Worm (Caenorhabditis elegans): ENCODE results near the gene imp-2.

The imp-2 gene

DNA sequence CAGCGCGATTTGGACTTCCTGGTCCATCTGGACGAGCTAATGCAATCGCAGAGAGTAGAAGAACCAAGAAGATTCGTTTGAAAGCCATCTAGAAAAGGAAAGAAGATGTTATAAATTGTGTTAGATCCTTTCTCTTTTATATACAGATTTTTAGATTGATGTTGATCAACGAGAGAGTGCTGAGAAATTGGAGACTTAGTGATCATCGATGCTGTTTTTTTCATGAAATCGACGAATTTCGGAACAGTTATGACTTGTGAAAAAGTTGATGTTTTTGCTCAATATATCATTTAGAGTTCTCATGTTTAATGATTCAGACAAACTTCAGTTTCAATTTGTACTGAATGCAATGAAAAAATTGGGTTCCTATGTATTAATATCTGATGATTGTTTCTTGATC lies 16.1 kb downstream of the imp-2 start, which contains the start of gene srlf-17:
srlf-17 (minus strand) TSS at position 101 of the 400 bp plus-strand sequence.
- TF ChIP-seq hmg-1.1 (GFP tag; IDR thresholded peaks at IDR 0.05): no peak
- TF ChIP-seq mdt-29 (GFP tag; IDR thresholded peaks at IDR 0.05): no peak
- TF ChIP-seq lin-39 (tag; optimal IDR thresholded peaks at IDR 0.05): no peak
- TF ChIP-seq ces-1 (GFP tag; optimal IDR thresholded peaks at IDR 0.05): no peak
- TF ChIP-seq snpc-1.2 (GFP tag; IDR thresholded peaks at IDR 0.05): no peak
- TF ChIP-seq aha-1 (tag): no peak
- no peak for TF ChIP-seq ceh-28 (tag; optimal IDR thresholded peaks at IDR 0.05)
- TF ChIP-seq dmd-6 (GFP tag; IDR thresholded peaks at IDR 0.05): no peak
- TF ChIP-seq F49E8.2 (tag; optimal IDR thresholded peaks at IDR 0.05; ENCODE audit: borderline replicate concordance): no peak
- TF ChIP-seq F26F4.8 (GFP tag; conservative IDR thresholded peaks at IDR 0.05): no peak
- TF ChIP-seq lin-13 (GFP tag; optimal IDR thresholded peaks at IDR 0.05): no peak
- no peak for TF ChIP-seq nhr-237 (tag; optimal IDR thresholded peaks at IDR 0.05)
- TF ChIP-seq D1046.2 (GFP tag; IDR thresholded peaks at IDR 0.05): no peak
- no peak for TF ChIP-seq skn-1 (tag; optimal IDR thresholded peaks at IDR 0.05)
- TF ChIP-seq aly-2 (tag; optimal IDR thresholded peaks at IDR 0.05): no peak
- no peak for TF ChIP-seq cey-2 (tag; optimal IDR thresholded peaks at IDR 0.05; ENCODE audit: borderline replicate concordance, insufficient read depth)
- no peak for TF ChIP-seq Y5F2A.4 (GFP tag; optimal IDR thresholded peaks at IDR 0.05)
- TF ChIP-seq lim-7 (GFP tag; IDR thresholded peaks at IDR 0.05): no peak
- no peak for TF ChIP-seq daf-16 (GFP tag; optimal IDR thresholded peaks at IDR 0.05)
- no peak for TF ChIP-seq daf-16 (tag; optimal IDR thresholded peaks at IDR 0.05)
- TF ChIP-seq spr-1 (tag; optimal IDR thresholded peaks at IDR 0.05): no peak

DNA sequence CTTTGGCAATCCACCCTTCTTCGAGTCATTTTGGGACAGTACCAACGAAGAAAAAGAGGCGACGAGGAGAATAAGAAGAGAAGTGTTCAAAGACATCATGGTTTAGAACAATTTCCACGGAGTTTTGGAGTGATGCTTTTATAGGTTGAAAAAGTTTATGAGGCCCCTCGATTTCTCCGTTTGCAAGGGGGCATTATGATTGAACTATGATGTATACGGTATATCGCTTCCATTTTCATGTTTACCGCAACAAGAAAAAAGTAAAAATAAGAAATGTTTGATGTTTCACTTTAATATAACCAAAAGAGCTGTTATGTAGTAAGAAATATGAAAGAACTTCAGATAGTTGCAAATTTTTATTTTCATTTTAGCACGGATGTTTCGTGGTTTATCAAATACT lies 17.3 kb downstream of the imp-2 start, which contains the start of gene srlf-18:
srlf-18 (minus strand) TSS at position 101 of the 400 bp plus-strand sequence.
- TF ChIP-seq cey-2 (tag; optimal IDR thresholded peaks at IDR 0.05; ENCODE audit: borderline replicate concordance, insufficient read depth): no peak
- no peak for TF ChIP-seq jun-1 (tag; optimal IDR thresholded peaks at IDR 0.05)
- no peak for TF ChIP-seq spr-1 (tag; optimal IDR thresholded peaks at IDR 0.05)
- no peak for TF ChIP-seq hlh-11 (tag; optimal IDR thresholded peaks at IDR 0.05)
- TF ChIP-seq D1046.2 (GFP tag; IDR thresholded peaks at IDR 0.05): no peak
- TF ChIP-seq ZK337.2 (GFP tag; IDR thresholded peaks at IDR 0.05): no peak
- TF ChIP-seq mes-2 (tag; optimal IDR thresholded peaks at IDR 0.05; ENCODE audit: poor library complexity, severe bottlenecking): no peak

DNA sequence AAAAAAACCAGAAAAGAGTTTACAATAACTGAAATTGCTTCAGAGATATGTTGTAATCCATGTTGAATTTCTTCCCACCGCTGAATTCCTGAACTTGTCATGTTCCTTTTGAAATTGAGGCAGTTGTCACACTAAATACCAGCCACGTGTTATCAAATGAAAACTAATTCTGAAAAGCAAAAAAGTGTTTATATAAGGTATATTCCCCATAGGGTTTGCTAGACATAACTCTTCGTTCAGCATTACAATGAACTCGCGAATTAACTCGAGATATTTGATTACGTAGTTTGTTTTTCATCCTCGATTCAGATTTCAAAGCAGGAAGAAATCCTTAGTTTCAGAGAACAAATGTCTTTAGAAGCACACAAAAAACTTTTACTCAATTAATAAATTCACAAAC lies 18.4 kb downstream of the imp-2 start, which contains the start of gene str-3:
str-3 (minus strand) TSS at position 101 of the 400 bp plus-strand sequence.
- TF ChIP-seq nhr-25 (tag; optimal IDR thresholded peaks at IDR 0.05; ENCODE audit: borderline replicate concordance, insufficient read depth) (no peak), unc-62 (GFP tag; optimal IDR thresholded peaks at IDR 0.05 in 1 of 2) (peak in 1 of 2 experiments; percentile 33), unc-62 (tag; optimal IDR thresholded peaks at IDR 0.05) (no peak)

DNA sequence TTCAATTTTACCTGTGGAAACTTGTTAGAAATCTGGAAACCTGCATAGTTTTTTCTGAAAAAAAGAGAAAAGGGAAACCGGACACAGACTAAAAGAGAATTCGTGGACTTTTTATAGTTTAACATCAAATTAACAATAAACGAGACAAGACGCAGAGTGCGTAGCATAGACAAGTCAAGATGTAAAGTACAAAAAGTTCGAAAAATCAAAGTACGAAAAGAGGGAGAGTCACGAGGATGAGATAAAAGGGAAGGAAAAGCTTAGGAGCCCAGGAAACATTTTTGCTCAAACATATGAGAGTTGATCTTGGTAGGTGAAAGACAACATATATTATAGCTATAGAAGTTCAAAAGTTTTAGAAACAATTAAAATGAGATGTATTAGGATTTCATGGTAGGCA lies 20.9 kb downstream of the imp-2 start, which contains the start of gene M7.12:
M7.12 (minus strand) TSS at position 188 of the 400 bp plus-strand sequence.
- no peak for TF ChIP-seq nhr-77 (tag; optimal IDR thresholded peaks at IDR 0.05)
- peak; percentile 76 for TF ChIP-seq nhr-76 (tag; optimal IDR thresholded peaks at IDR 0.05)

DNA sequence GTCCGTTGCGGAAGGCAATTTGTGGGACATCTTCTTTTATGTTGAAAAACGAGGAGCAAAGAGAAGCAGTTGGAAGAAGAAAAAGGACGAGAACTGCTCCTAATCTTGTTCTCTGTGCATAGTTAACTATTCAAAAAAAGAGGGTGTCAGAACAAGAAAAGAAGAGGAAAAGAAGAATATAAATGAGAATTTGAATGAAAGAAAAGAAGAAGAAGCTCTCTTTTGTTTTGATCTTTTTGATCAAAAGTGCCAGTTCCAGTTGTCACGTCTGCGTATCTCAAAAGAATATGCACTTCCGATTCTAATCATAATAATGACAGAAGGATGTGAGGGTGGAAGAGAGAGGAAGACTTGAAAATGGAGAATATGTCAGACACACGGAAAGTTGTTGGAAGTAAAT lies 23.7 kb downstream of the imp-2 start, which contains the start of gene M7.8:
M7.8 (minus strand) TSS at position 112 of the 400 bp plus-strand sequence.
- TF ChIP-seq daf-19 (GFP tag; conservative IDR thresholded peaks at IDR 0.05) (no peak), mep-1 (tag; optimal IDR thresholded peaks at IDR 0.05) (no peak), unc-39 (tag; optimal IDR thresholded peaks at IDR 0.05) (no peak), vab-7 (GFP tag; IDR thresholded peaks at IDR 0.05) (no peak), snpc-4 (tag; optimal IDR thresholded peaks at IDR 0.05) (no peak), nhr-42 (GFP tag; IDR thresholded peaks at IDR 0.05) (no peak), lsy-2 (tag; optimal IDR thresholded peaks at IDR 0.05) (peak in 1 of 2 experiments; percentile 24), fos-1 (tag; optimal IDR thresholded peaks at IDR 0.05) (no peak), tra-1 (GFP tag; IDR thresholded peaks at IDR 0.05) (no peak), nhr-111 (GFP tag; optimal IDR thresholded peaks at IDR 0.05) (no peak), mdt-29 (GFP tag; IDR thresholded peaks at IDR 0.05) (no peak), dmd-9 (GFP tag; IDR thresholded peaks at IDR 0.05) (no peak), skn-1 (tag; optimal IDR thresholded peaks at IDR 0.05) (no peak), hlh-11 (tag; optimal IDR thresholded peaks at IDR 0.05) (no peak), fkh-10 (GFP tag; optimal IDR thresholded peaks at IDR 0.05) (peak; percentile 86), jun-1 (tag; optimal IDR thresholded peaks at IDR 0.05) (no peak), ZK546.5 (tag; optimal IDR thresholded peaks at IDR 0.05) (no peak), zfp-2 (tag; optimal IDR thresholded peaks at IDR 0.05) (no peak), ceh-32 (tag; optimal IDR thresholded peaks at IDR 0.05; ENCODE audit: poor library complexity) (no peak), ZK337.2 (GFP tag; IDR thresholded peaks at IDR 0.05) (no peak)
